Worm (Caenorhabditis elegans): ENCODE data around the gene fbxa-158.
"Not testable (repeated sequence)": the region's sequence is repeated elsewhere in the genome, so short reads cannot be mapped to it uniquely, and the experiment has no call there.

Gene fbxa-158

ce11 chrII:1651804-1652203 lies 30.7 kb upstream of the fbxa-158 start, which contains the start of gene fbxb-16:
fbxb-16 (minus strand) TSS chrII:1651904.
- TF ChIP-seq ztf-23 (GFP tag; IDR thresholded peaks at IDR 0.05) (no peak), klf-2 (GFP tag; conservative IDR thresholded peaks at IDR 0.05) (no peak), ref-1 (GFP tag; conservative IDR thresholded peaks at IDR 0.05) (no peak)

ce11 chrII:1650502-1650901 lies 29.4 kb upstream of the fbxa-158 start, which contains the start of gene fbxb-20:
fbxb-20 (minus strand) TSS chrII:1650602.
- no peak for TF ChIP-seq T22C8.4 (GFP tag; IDR thresholded peaks at IDR 0.05)

- TF ChIP-seq ref-1 (GFP tag; conservative IDR thresholded peaks at IDR 0.05): no peak
- TF ChIP-seq ztf-29 (GFP tag; IDR thresholded peaks at IDR 0.05): no peak
- TF ChIP-seq cog-1 (tag; optimal IDR thresholded peaks at IDR 0.05): no peak
- TF ChIP-seq med-1 (GFP tag; optimal IDR thresholded peaks at IDR 0.05; ENCODE audit: insufficient read depth): no peak
- TF ChIP-seq ztf-23 (GFP tag; IDR thresholded peaks at IDR 0.05): no peak
- no peak for TF ChIP-seq flt-1 (GFP tag; IDR thresholded peaks at IDR 0.05)
- TF ChIP-seq T22C8.4 (GFP tag; IDR thresholded peaks at IDR 0.05): no peak
- TF ChIP-seq klf-2 (GFP tag; conservative IDR thresholded peaks at IDR 0.05): no peak
- TF ChIP-seq tab-1 (GFP tag; IDR thresholded peaks at IDR 0.05): no peak
These were observed 27.7 kb upstream of the fbxa-158 start, which contains the start of gene fbxb-21 for ce11 chrII:1648768-1649167. fbxb-21 (minus strand) TSS chrII:1648868.

- no peak for TF ChIP-seq ztf-29 (GFP tag; IDR thresholded peaks at IDR 0.05)
- no peak for TF ChIP-seq tab-1 (GFP tag; IDR thresholded peaks at IDR 0.05)
- TF ChIP-seq T22C8.4 (GFP tag; IDR thresholded peaks at IDR 0.05): no peak
- no peak for TF ChIP-seq ztf-23 (GFP tag; IDR thresholded peaks at IDR 0.05)
- TF ChIP-seq med-1 (GFP tag; optimal IDR thresholded peaks at IDR 0.05; ENCODE audit: insufficient read depth): no peak
- TF ChIP-seq cog-1 (tag; optimal IDR thresholded peaks at IDR 0.05): no peak
- TF ChIP-seq klf-2 (GFP tag; conservative IDR thresholded peaks at IDR 0.05): no peak
- no peak for TF ChIP-seq flt-1 (GFP tag; IDR thresholded peaks at IDR 0.05)
- no peak for TF ChIP-seq ref-1 (GFP tag; conservative IDR thresholded peaks at IDR 0.05)
These were observed 25.1 kb upstream of the fbxa-158 start, which contains the start of gene ZC204.17 for ce11 chrII:1646199-1646598. ZC204.17 (minus strand) TSS chrII:1646299.

- TF ChIP-seq flt-1 (GFP tag; IDR thresholded peaks at IDR 0.05) (no peak), tab-1 (GFP tag; IDR thresholded peaks at IDR 0.05) (no peak), med-1 (GFP tag; optimal IDR thresholded peaks at IDR 0.05; ENCODE audit: insufficient read depth) (no peak), T22C8.4 (GFP tag; IDR thresholded peaks at IDR 0.05) (no peak), klf-2 (GFP tag; conservative IDR thresholded peaks at IDR 0.05) (no peak), ztf-23 (GFP tag; IDR thresholded peaks at IDR 0.05) (no peak), cog-1 (tag; optimal IDR thresholded peaks at IDR 0.05) (no peak), ztf-29 (GFP tag; IDR thresholded peaks at IDR 0.05) (no peak), ref-1 (GFP tag; conservative IDR thresholded peaks at IDR 0.05) (no peak)
These were observed 23.8 kb upstream of the fbxa-158 start, which contains the start of gene ZC204.6 for ce11 chrII:1644777-1645348. ZC204.6 (minus strand) TSS chrII:1644827.

- TF ChIP-seq ref-1 (GFP tag; conservative IDR thresholded peaks at IDR 0.05): no peak
- TF ChIP-seq ztf-23 (GFP tag; IDR thresholded peaks at IDR 0.05): no peak
- no peak for TF ChIP-seq med-1 (GFP tag; optimal IDR thresholded peaks at IDR 0.05; ENCODE audit: insufficient read depth)
- TF ChIP-seq T22C8.4 (GFP tag; IDR thresholded peaks at IDR 0.05): no peak
- TF ChIP-seq ztf-29 (GFP tag; IDR thresholded peaks at IDR 0.05): no peak
- TF ChIP-seq cog-1 (tag; optimal IDR thresholded peaks at IDR 0.05): no peak
- TF ChIP-seq tab-1 (GFP tag; IDR thresholded peaks at IDR 0.05): no peak
- no peak for TF ChIP-seq flt-1 (GFP tag; IDR thresholded peaks at IDR 0.05)
- no peak for TF ChIP-seq klf-2 (GFP tag; conservative IDR thresholded peaks at IDR 0.05)
These were observed 19.4 kb upstream of the fbxa-158 start, which contains the start of gene srh-72 for ce11 chrII:1640496-1640895. srh-72 (minus strand) TSS chrII:1640596.

- TF ChIP-seq flt-1 (GFP tag; IDR thresholded peaks at IDR 0.05); med-1 (GFP tag; optimal IDR thresholded peaks at IDR 0.05; ENCODE audit: insufficient read depth); ztf-29 (GFP tag; IDR thresholded peaks at IDR 0.05): not testable (repeated sequence)
These were observed 15.3 kb upstream of the fbxa-158 start, which contains the start of gene srg-20 for ce11 chrII:1636392-1636791. srg-20 (plus strand) TSS chrII:1636692.

ce11 chrII:1635969-1636368 lies 14.9 kb upstream of the fbxa-158 start:
- TF ChIP-seq ztf-29 (GFP tag; IDR thresholded peaks at IDR 0.05): no peak
- TF ChIP-seq ref-1 (GFP tag; conservative IDR thresholded peaks at IDR 0.05): no peak
- TF ChIP-seq ztf-23 (GFP tag; IDR thresholded peaks at IDR 0.05): no peak
- TF ChIP-seq klf-2 (GFP tag; conservative IDR thresholded peaks at IDR 0.05): no peak
- no peak for TF ChIP-seq T22C8.4 (GFP tag; IDR thresholded peaks at IDR 0.05)
- TF ChIP-seq cog-1 (tag; optimal IDR thresholded peaks at IDR 0.05): no peak
- TF ChIP-seq flt-1 (GFP tag; IDR thresholded peaks at IDR 0.05): no peak
- no peak for TF ChIP-seq tab-1 (GFP tag; IDR thresholded peaks at IDR 0.05)
- no peak for TF ChIP-seq med-1 (GFP tag; optimal IDR thresholded peaks at IDR 0.05; ENCODE audit: insufficient read depth)

ce11 chrII:1633490-1633889 lies 12.4 kb upstream of the fbxa-158 start, which contains the start of gene C08E3.1:
C08E3.1 (plus strand) TSS chrII:1633790.
- not testable (repeated sequence) for TF ChIP-seq med-1 (GFP tag; optimal IDR thresholded peaks at IDR 0.05; ENCODE audit: insufficient read depth); ztf-29 (GFP tag; IDR thresholded peaks at IDR 0.05); T22C8.4 (GFP tag; IDR thresholded peaks at IDR 0.05)

- TF ChIP-seq flt-1 (GFP tag; IDR thresholded peaks at IDR 0.05); ztf-23 (GFP tag; IDR thresholded peaks at IDR 0.05); klf-2 (GFP tag; conservative IDR thresholded peaks at IDR 0.05): not testable (repeated sequence)
These were observed 11.1 kb upstream of the fbxa-158 start, which contains the start of gene C08E3.13 for ce11 chrII:1632216-1632615. C08E3.13 (minus strand) TSS chrII:1632316.

All from whole organism, midembryonic.